Worm (Caenorhabditis elegans): Measurements from ENCODE around the gene F15E6.10.

Gene F15E6.10

ce11 chrIV:4247770-4248169 lies 44.9 kb upstream of the F15E6.10 start, which contains the start of gene ama-1:
TSS of gene ama-1 (plus strand) at chrIV:4248070.
- TF ChIP-seq fkh-2 (tag; optimal IDR thresholded peaks at IDR 0.05), result no peak
- no peak for TF ChIP-seq nhr-43 (tag; optimal IDR thresholded peaks at IDR 0.05; ENCODE audit: poor library complexity, severe bottlenecking)
- no peak for TF ChIP-seq nhr-11 (tag; optimal IDR thresholded peaks at IDR 0.05)
- no peak for TF ChIP-seq nhr-28 (tag; optimal IDR thresholded peaks at IDR 0.05)
- TF ChIP-seq lsy-12 (tag; optimal IDR thresholded peaks at IDR 0.05), result no peak

ce11 chrIV:4254989-4255582 lies 37.6 kb upstream of the F15E6.10 start:
- no peak for TF ChIP-seq ceh-82 (tag; optimal IDR thresholded peaks at IDR 0.05)
- TF ChIP-seq ZK546.5 (tag; optimal IDR thresholded peaks at IDR 0.05), result no peak
- no peak for TF ChIP-seq egl-5 (tag; optimal IDR thresholded peaks at IDR 0.05)
- no peak for TF ChIP-seq pha-4 (tag; optimal IDR thresholded peaks at IDR 0.05)
- no peak for TF ChIP-seq zag-1 (tag; optimal IDR thresholded peaks at IDR 0.05)
- TF ChIP-seq elt-2 (tag; optimal IDR thresholded peaks at IDR 0.05), result no peak
- TF ChIP-seq fkh-2 (tag; optimal IDR thresholded peaks at IDR 0.05), result no peak
- TF ChIP-seq nhr-25 (tag; optimal IDR thresholded peaks at IDR 0.05), result no peak
- no peak for TF ChIP-seq ama-1 (optimal IDR thresholded peaks at IDR 0.05)
- no peak for TF ChIP-seq egl-27 (tag; optimal IDR thresholded peaks at IDR 0.05)
- no peak for TF ChIP-seq mml-1 (tag; optimal IDR thresholded peaks at IDR 0.05)
- TF ChIP-seq elt-3 (tag; optimal IDR thresholded peaks at IDR 0.05), result no peak
- TF ChIP-seq nhr-43 (tag; optimal IDR thresholded peaks at IDR 0.05; ENCODE audit: poor library complexity, severe bottlenecking), result no peak

- no peak for TF ChIP-seq eor-1 (tag; optimal IDR thresholded peaks at IDR 0.05)
- TF ChIP-seq jun-1 (tag; optimal IDR thresholded peaks at IDR 0.05), result peak; percentile 3
- peak; percentile 12 for TF ChIP-seq pqm-1 (tag; optimal IDR thresholded peaks at IDR 0.05)
- peak; percentile 82 for TF ChIP-seq elt-2 (tag; optimal IDR thresholded peaks at IDR 0.05)
These were observed 33.2 kb upstream of the F15E6.10 start for ce11 chrIV:4259433-4259832.

ce11 chrIV:4262993-4263392 lies 29.7 kb upstream of the F15E6.10 start, which contains the start of gene col-33:
TSS of gene col-33 (plus strand) at chrIV:4263293.
- TF ChIP-seq daf-12 (tag; optimal IDR thresholded peaks at IDR 0.05) (no peak), ceh-28 (tag; optimal IDR thresholded peaks at IDR 0.05) (no peak), ceh-9 (tag; optimal IDR thresholded peaks at IDR 0.05) (no peak), nhr-43 (tag; optimal IDR thresholded peaks at IDR 0.05; ENCODE audit: poor library complexity, severe bottlenecking) (no peak), ztf-4 (tag; optimal IDR thresholded peaks at IDR 0.05) (no peak), mml-1 (tag; optimal IDR thresholded peaks at IDR 0.05) (no peak), pha-4 (tag; optimal IDR thresholded peaks at IDR 0.05) (no peak), skn-1 (tag; optimal IDR thresholded peaks at IDR 0.05) (no peak), ceh-16 (tag; optimal IDR thresholded peaks at IDR 0.05) (no peak), nhr-28 (tag; optimal IDR thresholded peaks at IDR 0.05) (no peak), elt-2 (tag; optimal IDR thresholded peaks at IDR 0.05) (no peak), zag-1 (tag; optimal IDR thresholded peaks at IDR 0.05) (no peak), nhr-237 (tag; optimal IDR thresholded peaks at IDR 0.05) (no peak)

- TF ChIP-seq nhr-28 (tag; optimal IDR thresholded peaks at IDR 0.05) (no peak), aly-2 (tag; optimal IDR thresholded peaks at IDR 0.05) (no peak), mml-1 (tag; optimal IDR thresholded peaks at IDR 0.05) (no peak), jun-1 (tag; optimal IDR thresholded peaks at IDR 0.05) (no peak), lin-15B (tag; optimal IDR thresholded peaks at IDR 0.05) (no peak), mdl-1 (tag; optimal IDR thresholded peaks at IDR 0.05) (no peak), eor-1 (tag; optimal IDR thresholded peaks at IDR 0.05) (no peak), zag-1 (tag; optimal IDR thresholded peaks at IDR 0.05) (no peak), ceh-28 (tag; optimal IDR thresholded peaks at IDR 0.05) (no peak), nhr-11 (tag; optimal IDR thresholded peaks at IDR 0.05) (no peak), egl-5 (tag; optimal IDR thresholded peaks at IDR 0.05) (no peak), nhr-12 (tag; optimal IDR thresholded peaks at IDR 0.05) (no peak), nfya-1 (tag; optimal IDR thresholded peaks at IDR 0.05; ENCODE audit: insufficient read depth) (no peak), ztf-11 (tag; optimal IDR thresholded peaks at IDR 0.05) (no peak), daf-12 (tag; optimal IDR thresholded peaks at IDR 0.05) (no peak)
These were observed 28.0 kb upstream of the F15E6.10 start for ce11 chrIV:4264649-4265048.

- no peak for TF ChIP-seq R02D3.7 (tag; optimal IDR thresholded peaks at IDR 0.05)
- no peak for TF ChIP-seq lin-15B (tag; optimal IDR thresholded peaks at IDR 0.05)
- TF ChIP-seq elt-2 (tag; optimal IDR thresholded peaks at IDR 0.05), result no peak
- no peak for TF ChIP-seq fkh-10 (GFP tag; optimal IDR thresholded peaks at IDR 0.05)
- TF ChIP-seq nhr-28 (tag; optimal IDR thresholded peaks at IDR 0.05), result no peak
- no peak for TF ChIP-seq nhr-77 (tag; optimal IDR thresholded peaks at IDR 0.05)
- TF ChIP-seq daf-12 (tag; optimal IDR thresholded peaks at IDR 0.05), result no peak
- no peak for TF ChIP-seq nhr-43 (tag; optimal IDR thresholded peaks at IDR 0.05; ENCODE audit: poor library complexity, severe bottlenecking)
- no peak for TF ChIP-seq nhr-25 (tag; optimal IDR thresholded peaks at IDR 0.05)
- TF ChIP-seq jun-1 (tag; optimal IDR thresholded peaks at IDR 0.05), result no peak
These were observed 27.4 kb upstream of the F15E6.10 start, which contains the start of gene F36A4.5 for ce11 chrIV:4265224-4265623. TSS of gene F36A4.5 (plus strand) at chrIV:4265524.
